Worm (Caenorhabditis elegans) whole organism, L4/young adult: ENCODE results near the gene semo-1.

Source experiments
- W03F9.2 ChIP-seq: fragments of 150-350 bp; optimal IDR thresholded peaks from 2 replicates; lab custom pipeline; 2014; ENCODE audit warnings: missing biosample characterization, missing genetic modification characterization
- dao-5 ChIP-seq: sonication (generic microtip); optimal IDR thresholded peaks from 2 replicates; lab custom pipeline; 2016; ENCODE audit warnings: missing genotype, missing genetic modification characterization, moderate library complexity, missing compliant biosample characterization
- him-1 ChIP-seq: sonication (generic microtip); optimal IDR thresholded peaks from 2 replicates; lab custom pipeline; 2016; ENCODE audit warnings: missing genotype, missing genetic modification reagents, missing genetic modification characterization, missing compliant biosample characterization

ce11 chrIV:14019883-14020282, 31.1 kb upstream of the semo-1 start, which contains the start of the genes irld-56 and irld-55:
- TF ChIP-seq dao-5 (tag; lab: Kevin White, UChicago) (no peak), W03F9.2 (tag; lab: Kevin White, UChicago) (no peak), him-1 (tag; lab: Kevin White, UChicago) (no peak)
